Fruit fly (Drosophila melanogaster): Measurements from ENCODE around the gene Daxx.
A peak's percentile ranks its signal among the peaks of the same experiment; 100 is the strongest.

Daxx gene

dm6 chr2L:6464270-6464669, 16.5 kb upstream of the Daxx start:
- TF ChIP-seq eg (GFP tag; IDR thresholded peaks at IDR 0.05): peak; percentile 62; the same call in 2 of the 3 replicates
- peak; percentile 7 for TF ChIP-seq CG6276 (GFP tag; optimal IDR thresholded peaks at IDR 0.05)
- peak; percentile 55 for TF ChIP-seq svp (GFP tag)
- TF ChIP-seq CG32006 (GFP tag; optimal IDR thresholded peaks at IDR 0.05): peak; percentile 51
- TF ChIP-seq salr (GFP tag; optimal IDR thresholded peaks at IDR 0.05): peak in 1 of 2 experiments; percentile 17
- TF ChIP-seq dac (GFP tag; optimal IDR thresholded peaks at IDR 0.05): peak; percentile 6
- no peak for TF ChIP-seq Lpt (GFP tag; optimal IDR thresholded peaks at IDR 0.05)
- TF ChIP-seq Hr4 (GFP tag; optimal IDR thresholded peaks at IDR 0.05): peak; percentile 38
- TF ChIP-seq pdm3 (GFP tag; optimal IDR thresholded peaks at IDR 0.05): no peak
- no peak for TF ChIP-seq fd85E (GFP tag; optimal IDR thresholded peaks at IDR 0.05)
- peak; percentile 32 for TF ChIP-seq fkh (GFP tag; optimal IDR thresholded peaks at IDR 0.05)
- 0 out of 2 replicates have a peak, but pooled peaks have one; percentile 26 for TF ChIP-seq CG15336 (GFP tag; IDR thresholded peaks at IDR 0.05)

- TF ChIP-seq Hr39 (GFP tag; optimal IDR thresholded peaks at IDR 0.05) (no peak), vri (GFP tag; optimal IDR thresholded peaks at IDR 0.05) (peak; percentile 18), fd85E (GFP tag; optimal IDR thresholded peaks at IDR 0.05) (no peak), CG9139 (GFP tag; optimal IDR thresholded peaks at IDR 0.05) (no peak), lz (GFP tag; optimal IDR thresholded peaks at IDR 0.05) (no peak), CG6276 (GFP tag; optimal IDR thresholded peaks at IDR 0.05) (no peak), topi (GFP tag; optimal IDR thresholded peaks at IDR 0.05) (no peak), CG6854 (GFP tag; optimal IDR thresholded peaks at IDR 0.05) (peak; percentile 3), CG8632 (GFP tag; optimal IDR thresholded peaks at IDR 0.05) (no peak), Blimp-1 (GFP tag; optimal IDR thresholded peaks at IDR 0.05) (peak; percentile 39), CG8119 (GFP tag; IDR thresholded peaks at IDR 0.05) (0 out of 3 replicates have a peak, but pooled peaks have one; percentile 2), fkh (GFP tag; optimal IDR thresholded peaks at IDR 0.05) (no peak), CG3032 (tag; optimal IDR thresholded peaks at IDR 0.05) (no peak), CG4318 (GFP tag; optimal IDR thresholded peaks at IDR 0.05) (no peak), esn (GFP tag; optimal IDR thresholded peaks at IDR 0.05) (no peak), CG15336 (GFP tag; IDR thresholded peaks at IDR 0.05) (no peak), OdsH (GFP tag; optimal IDR thresholded peaks at IDR 0.05) (no peak), CG10669 (GFP tag; optimal IDR thresholded peaks at IDR 0.05) (no peak), Met (GFP tag; optimal IDR thresholded peaks at IDR 0.05) (no peak), CG11902 (GFP tag; optimal IDR thresholded peaks at IDR 0.05) (no peak), ss (GFP tag; optimal IDR thresholded peaks at IDR 0.05) (peak in 1 of 2 experiments; percentile 48), Lpt (GFP tag; optimal IDR thresholded peaks at IDR 0.05) (no peak), Gug (GFP tag; IDR thresholded peaks at IDR 0.05) (no peak)
Measured at dm6 chr2L:6464780-6465179, 15.9 kb upstream of the Daxx start.

dm6 chr2L:6465497-6465896, 15.2 kb upstream of the Daxx start, which contains the start of gene Rchy1:
Gene Rchy1, minus strand, starts transcription at chr2L:6465669.
- TF ChIP-seq Smox (GFP tag; optimal IDR thresholded peaks at IDR 0.05) (no peak), CG1621 (tag; optimal IDR thresholded peaks at IDR 0.05) (peak; percentile 68), Ets21C (GFP tag; optimal IDR thresholded peaks at IDR 0.05) (no peak), CG6854 (GFP tag; optimal IDR thresholded peaks at IDR 0.05) (peak; percentile 12), CG8119 (GFP tag; IDR thresholded peaks at IDR 0.05) (peak; percentile 48; the same call in 1 of the 3 replicates), Eip75B (GFP tag; optimal IDR thresholded peaks at IDR 0.05) (no peak), Eip93F (GFP tag; optimal IDR thresholded peaks at IDR 0.05) (no peak), CG8319 (GFP tag; optimal IDR thresholded peaks at IDR 0.05) (no peak), salr (GFP tag; optimal IDR thresholded peaks at IDR 0.05) (no peak), pdm3 (GFP tag; optimal IDR thresholded peaks at IDR 0.05) (no peak), CG6163 (GFP tag; IDR thresholded peaks at IDR 0.05) (peak; percentile 42; the same call in 1 of the 3 replicates), fd59A (GFP tag; optimal IDR thresholded peaks at IDR 0.05) (no peak), CG34406 (GFP tag; optimal IDR thresholded peaks at IDR 0.05) (no peak), CG9139 (GFP tag; optimal IDR thresholded peaks at IDR 0.05) (peak; percentile 10), vri (GFP tag; optimal IDR thresholded peaks at IDR 0.05) (no peak), Hr39 (GFP tag; optimal IDR thresholded peaks at IDR 0.05) (no peak), CG32006 (GFP tag; optimal IDR thresholded peaks at IDR 0.05) (no peak), dac (GFP tag; optimal IDR thresholded peaks at IDR 0.05) (no peak), Hr4 (GFP tag; optimal IDR thresholded peaks at IDR 0.05) (no peak), Sox14 (GFP tag; optimal IDR thresholded peaks at IDR 0.05) (no peak), CG6276 (GFP tag; optimal IDR thresholded peaks at IDR 0.05) (no peak), CG8632 (GFP tag; optimal IDR thresholded peaks at IDR 0.05) (peak; percentile 12), Sox102F (GFP tag; optimal IDR thresholded peaks at IDR 0.05) (peak; percentile 36), net (GFP tag; optimal IDR thresholded peaks at IDR 0.05) (peak; percentile 33), Blimp-1 (GFP tag; optimal IDR thresholded peaks at IDR 0.05) (no peak), svp (GFP tag) (peak; percentile 72), CG3919 (GFP tag; optimal IDR thresholded peaks at IDR 0.05) (peak; percentile 12), CG15336 (GFP tag; IDR thresholded peaks at IDR 0.05) (peak; percentile 21; the same call in 1 of the 2 replicates), acj6 (GFP tag; optimal IDR thresholded peaks at IDR 0.05) (no peak), spab (GFP tag; optimal IDR thresholded peaks at IDR 0.05) (no peak), Met (GFP tag; optimal IDR thresholded peaks at IDR 0.05) (no peak), CG3032 (tag; optimal IDR thresholded peaks at IDR 0.05) (no peak), Lpt (GFP tag; optimal IDR thresholded peaks at IDR 0.05) (no peak)
